Worm (Caenorhabditis elegans) whole organism, L4 larva: Measurements from ENCODE around the gene gst-33.

ENCODE experiments used
- D1046.2 ChIP-seq: fragments of 200-800 bp; sonication (Bioruptor generic); IDR thresholded peaks from 2 replicates; pipeline ENCODE4 v1.3.6; 2022; ENCODE audit warnings: missing genetic modification characterization, missing compliant biosample characterization
- F37D6.2 ChIP-seq: sonication (generic microtip); optimal IDR thresholded peaks from 2 replicates; lab custom pipeline; 2016; ENCODE audit warnings: mild to moderate bottlenecking, missing genetic modification characterization, missing compliant biosample characterization
- F44E2.7 ChIP-seq: fragments of 200-800 bp; sonication (Bioruptor generic); IDR thresholded peaks from 2 replicates; pipeline ENCODE4 v2.1.2; 2022; ENCODE audit warnings: missing genetic modification characterization, missing compliant biosample characterization
- F49E8.2 ChIP-seq: sonication (generic microtip); optimal IDR thresholded peaks from 2 replicates; lab custom pipeline; 2016; ENCODE audit warnings: missing compliant biosample characterization, mild to moderate bottlenecking, missing genetic modification characterization, borderline replicate concordance
- T20F7.1 ChIP-seq: fragments of 200-800 bp; sonication (Bioruptor generic); optimal IDR thresholded peaks from 2 replicates; lab custom pipeline; 2018; ENCODE audit warnings: mild to moderate bottlenecking, missing genetic modification characterization, missing compliant biosample characterization
- Y105C5A.15 ChIP-seq: fragments of 200-800 bp; sonication (Bioruptor generic); IDR thresholded peaks from 2 replicates; pipeline ENCODE4 v1.3.6; 2022; ENCODE audit warnings: missing genetic modification characterization, missing compliant biosample characterization
- Y5F2A.4 ChIP-seq: fragments of 200-800 bp; sonication (Bioruptor generic); optimal IDR thresholded peaks from 2 replicates; lab custom pipeline; 2018; ENCODE audit warnings: mild to moderate bottlenecking, missing genetic modification characterization, missing compliant biosample characterization
- Y75B8A.6 ChIP-seq: fragments of 200-800 bp; sonication (Bioruptor generic); IDR thresholded peaks from 2 replicates; pipeline ENCODE4 v1.3.6; 2022; ENCODE audit warnings: missing genetic modification reagents, missing genetic modification characterization, missing compliant biosample characterization
- aha-1 ChIP-seq: fragments of 150-350 bp; peaks from one replicate; lab custom pipeline; 2014; ENCODE audit warnings: missing biosample characterization, missing genetic modification characterization
- attf-4 ChIP-seq: sonication (generic microtip); optimal IDR thresholded peaks from 3 replicates; lab custom pipeline; 2017; ENCODE audit warnings: missing biosample characterization, missing genetic modification characterization
- ceh-20 ChIP-seq: fragments of 200-800 bp; sonication (Bioruptor generic); IDR thresholded peaks from 2 replicates; pipeline ENCODE4 v1.3.6; 2022; ENCODE audit warnings: missing genetic modification reagents, missing genetic modification characterization, missing compliant biosample characterization
- ces-1 ChIP-seq: fragments of 150-350 bp; sonication (generic microtip); optimal IDR thresholded peaks from 4 replicates; lab custom pipeline; 2014; ENCODE audit warnings: missing biosample characterization, missing genetic modification reagents, missing genetic modification characterization
- daf-12 ChIP-seq: fragments of 150-350 bp; optimal IDR thresholded peaks from 2 replicates; lab custom pipeline; 2014; ENCODE audit warnings: missing biosample characterization, missing genetic modification reagents, missing genetic modification characterization
- daf-16 ChIP-seq, 3 experiments: sonication (generic microtip); optimal IDR thresholded peaks; 2 replicates each; lab custom pipeline; 2016 to 2017; ENCODE audit warnings: missing genetic modification characterization in 3 of 3, missing genetic modification reagents in 3 of 3, mild to moderate bottlenecking in 2 of 3, missing compliant biosample characterization in 2 of 3, missing biosample characterization in 1 of 3, moderate library complexity in 1 of 3
- dpl-1 ChIP-seq: fragments of 150-350 bp; optimal IDR thresholded peaks from 2 replicates; lab custom pipeline; 2014; ENCODE audit warnings: missing biosample characterization, missing genetic modification reagents, missing genetic modification characterization
- fkh-10 ChIP-seq: fragments of 150-350 bp; optimal IDR thresholded peaks from 2 replicates; lab custom pipeline; 2014; ENCODE audit warnings: missing biosample characterization, missing genetic modification reagents, missing genetic modification characterization
- fos-1 ChIP-seq: fragments of 150-350 bp; optimal IDR thresholded peaks from 2 replicates; lab custom pipeline; 2014; ENCODE audit warnings: missing biosample characterization, missing genetic modification characterization
- gei-8 ChIP-seq: fragments of 200-800 bp; sonication (Bioruptor generic); optimal IDR thresholded peaks from 2 replicates; lab custom pipeline; 2018; ENCODE audit warnings: mild to moderate bottlenecking, missing genetic modification characterization, missing compliant biosample characterization
- jun-1 ChIP-seq: fragments of 150-350 bp; optimal IDR thresholded peaks from 2 replicates; lab custom pipeline; 2014; ENCODE audit warnings: missing biosample characterization, missing genetic modification reagents, missing genetic modification characterization
- lin-29 ChIP-seq: fragments of 200-800 bp; sonication (Bioruptor generic); IDR thresholded peaks from 2 replicates; pipeline ENCODE4 v1.3.6; 2022; ENCODE audit warnings: missing genetic modification reagents, missing genetic modification characterization, missing compliant biosample characterization
- lin-39 ChIP-seq: fragments of 150-350 bp; optimal IDR thresholded peaks from 2 replicates; lab custom pipeline; 2014; ENCODE audit warnings: missing biosample characterization, missing genetic modification reagents, missing genetic modification characterization
- lir-3 ChIP-seq: sonication (generic microtip); optimal IDR thresholded peaks from 2 replicates; lab custom pipeline; 2016; ENCODE audit warnings: mild to moderate bottlenecking, missing genetic modification characterization, missing compliant biosample characterization
- madf-9 ChIP-seq: fragments of 200-800 bp; sonication (Bioruptor generic); conservative IDR thresholded peaks from 2 replicates; pipeline ENCODE4 v1.3.6; 2022; ENCODE audit warnings: missing genetic modification reagents, missing genetic modification characterization, missing compliant biosample characterization
- nhr-237 ChIP-seq: sonication (generic microtip); optimal IDR thresholded peaks from 2 replicates; lab custom pipeline; 2017; ENCODE audit warnings: missing biosample characterization, missing genetic modification characterization
- nhr-41 ChIP-seq: fragments of 200-800 bp; sonication (Bioruptor generic); IDR thresholded peaks from 2 replicates; pipeline ENCODE4 v1.3.6; 2022; ENCODE audit warnings: missing genetic modification reagents, missing genetic modification characterization, missing compliant biosample characterization
- pqm-1 ChIP-seq: sonication (generic microtip); optimal IDR thresholded peaks from 2 replicates; lab custom pipeline; 2017; ENCODE audit warnings: missing biosample characterization, missing genetic modification characterization
- rbr-2 ChIP-seq: sonication (generic microtip); optimal IDR thresholded peaks from 2 replicates; lab custom pipeline; 2016; ENCODE audit warnings: missing genotype, missing genetic modification characterization, missing compliant biosample characterization
- sdz-12 ChIP-seq: fragments of 200-800 bp; sonication (Bioruptor generic); optimal IDR thresholded peaks from 2 replicates; lab custom pipeline; 2018; ENCODE audit warnings: mild to moderate bottlenecking, missing genetic modification characterization, missing compliant biosample characterization
- skn-1 ChIP-seq: fragments of 150-350 bp; optimal IDR thresholded peaks from 2 replicates; lab custom pipeline; 2014; ENCODE audit warnings: missing biosample characterization, missing genetic modification characterization
- tag-97 ChIP-seq: fragments of 200-800 bp; sonication (Bioruptor generic); IDR thresholded peaks from 2 replicates; pipeline ENCODE4 v1.3.6; 2022; ENCODE audit warnings: missing genetic modification characterization, missing compliant biosample characterization
- unc-62 ChIP-seq, 3 experiments: fragments of 150-350 bp in 1 of 3; sonication (generic microtip); optimal IDR thresholded peaks in 2 of 3; peaks in 1 of 3; 1 replicate in 1 of 3; 2 replicates in 2 of 3; lab custom pipeline; 2014 to 2017; ENCODE audit warnings: missing biosample characterization in 3 of 3, missing genetic modification characterization in 3 of 3, missing genetic modification reagents in 3 of 3, missing genotype in 1 of 3

The gst-33 gene

ce11 chrV:3490435-3490834, 22.1 kb upstream of the gst-33 start, which contains the start of gene srbc-36:
TSS of gene srbc-36 (minus strand) at chrV:3490535.
- TF ChIP-seq fos-1 (tag; lab: Kevin White, UChicago) (no peak), sdz-12 (GFP tag; lab: Kevin White, UChicago) (no peak), T20F7.1 (GFP tag; lab: Kevin White, UChicago) (no peak), rbr-2 (no peak), lin-39 (tag; lab: Kevin White, UChicago) (no peak), unc-62 (GFP tag; optimal IDR thresholded peaks at IDR 0.05 in 1 of 2; lab: Kevin White, UChicago) (peak in 1 of 2 experiments; percentile 44), unc-62 (tag; optimal IDR thresholded peaks at IDR 0.05; lab: Kevin White, UChicago) (no peak), jun-1 (tag; lab: Kevin White, UChicago) (no peak), Y105C5A.15 (GFP tag; lab: Robert Waterston, UW) (no peak), tag-97 (GFP tag; lab: Robert Waterston, UW) (no peak)

ce11 chrV:3486857-3487256, 18.5 kb upstream of the gst-33 start, which contains the start of gene srbc-32:
TSS of gene srbc-32 (minus strand) at chrV:3486957.
- TF ChIP-seq lin-29 (GFP tag; lab: Robert Waterston, UW) (no peak), dpl-1 (GFP tag; lab: Kevin White, UChicago) (no peak), pqm-1 (tag; lab: Kevin White, UChicago) (no peak), F49E8.2 (tag; lab: Kevin White, UChicago) (no peak), ceh-20 (GFP tag; lab: Robert Waterston, UW) (no peak), daf-12 (tag; lab: Kevin White, UChicago) (no peak), madf-9 (GFP tag; lab: Robert Waterston, UW) (no peak), T20F7.1 (GFP tag; lab: Kevin White, UChicago) (no peak), fkh-10 (GFP tag; lab: Kevin White, UChicago) (no peak), nhr-237 (tag; lab: Kevin White, UChicago) (no peak), skn-1 (tag; lab: Kevin White, UChicago) (no peak), D1046.2 (no peak), nhr-41 (GFP tag; lab: Robert Waterston, UW) (no peak), F44E2.7 (GFP tag; lab: Robert Waterston, UW) (no peak), Y75B8A.6 (GFP tag; lab: Robert Waterston, UW) (no peak), ces-1 (GFP tag; lab: Kevin White, UChicago) (no peak), gei-8 (GFP tag; lab: Kevin White, UChicago) (no peak)

ce11 chrV:3484702-3485101, 16.3 kb upstream of the gst-33 start, which contains the start of gene srbc-33:
TSS of gene srbc-33 (minus strand) at chrV:3484802.
- no peak for TF ChIP-seq attf-4 (tag; lab: Kevin White, UChicago)
- TF ChIP-seq aha-1 = peak; percentile 3

ce11 chrV:3482550-3483002, 14.2 kb upstream of the gst-33 start, which contains the start of gene lys-7:
TSS of gene lys-7 (minus strand) at chrV:3482600.
- no peak for TF ChIP-seq aha-1
- no peak for TF ChIP-seq daf-16 (GFP tag; optimal IDR thresholded peaks at IDR 0.05; lab: Kevin White, UChicago)
- TF ChIP-seq daf-16 (tag; optimal IDR thresholded peaks at IDR 0.05; lab: Kevin White, UChicago) = peak; percentile 96

- TF ChIP-seq lir-3 (tag; lab: Kevin White, UChicago) (no peak), Y5F2A.4 (GFP tag; lab: Kevin White, UChicago) (no peak), F37D6.2 (tag; lab: Kevin White, UChicago) (no peak)
Observed at ce11 chrV:3480346-3480745, 12.0 kb upstream of the gst-33 start, which contains the start of gene srbc-30. TSS of gene srbc-30 (minus strand) at chrV:3480446.
